Worm (Caenorhabditis elegans) whole organism, early embryonic: ENCODE measurements around the gene pigx-1.
A peak's percentile ranks its signal among the peaks of the same experiment; 100 is the strongest.

Experiments
- B0310.2 ChIP-seq: sonication (generic microtip); optimal IDR thresholded peaks from 2 replicates; lab custom pipeline; 2016; ENCODE audit warnings: mild to moderate bottlenecking, missing genetic modification characterization, missing compliant biosample characterization
- F13C5.2 ChIP-seq: sonication (generic microtip); optimal IDR thresholded peaks from 2 replicates; lab custom pipeline; 2017; ENCODE audit warnings: mild to moderate bottlenecking, missing genetic modification characterization, inconsistent platforms, missing compliant biosample characterization
- aly-1 ChIP-seq: sonication (generic microtip); optimal IDR thresholded peaks from 2 replicates; lab custom pipeline; 2016; ENCODE audit warnings: missing genetic modification characterization, missing compliant biosample characterization
- ama-1 ChIP-seq: fragments of 150-350 bp; optimal IDR thresholded peaks from 2 replicates; lab custom pipeline; 2014
- ceh-13 ChIP-seq: fragments of 200-800 bp; sonication (Bioruptor generic); optimal IDR thresholded peaks from 2 replicates; lab custom pipeline; 2018; ENCODE audit warnings: mild to moderate bottlenecking, missing genetic modification characterization, missing compliant biosample characterization
- ceh-36 ChIP-seq: sonication (generic microtip); optimal IDR thresholded peaks from 2 replicates; lab custom pipeline; 2016; ENCODE audit warnings: missing genetic modification characterization, inconsistent platforms, missing compliant biosample characterization
- ets-7 ChIP-seq: sonication (generic microtip); optimal IDR thresholded peaks from 2 replicates; lab custom pipeline; 2016; ENCODE audit warnings: missing genotype, missing genetic modification characterization, missing compliant biosample characterization
- flt-1 ChIP-seq: fragments of 200-800 bp; sonication (Bioruptor generic); IDR thresholded peaks from 2 replicates; pipeline ENCODE4 v1.3.6; 2022; ENCODE audit warnings: missing genetic modification characterization, missing compliant biosample characterization
- hmbx-1 ChIP-seq: sonication (generic microtip); optimal IDR thresholded peaks from 2 replicates; lab custom pipeline; 2016; ENCODE audit warnings: mild to moderate bottlenecking, missing genetic modification characterization, missing compliant biosample characterization
- hmg-4 ChIP-seq: fragments of 200-800 bp; sonication (Bioruptor generic); optimal IDR thresholded peaks from 2 replicates; lab custom pipeline; 2018; ENCODE audit warnings: mild to moderate bottlenecking, missing genetic modification characterization, missing compliant biosample characterization
- hnd-1 ChIP-seq: sonication (generic microtip); optimal IDR thresholded peaks from 2 replicates; lab custom pipeline; 2016; ENCODE audit warnings: missing genetic modification characterization, missing compliant biosample characterization
- pes-1 ChIP-seq: fragments of 200-800 bp; sonication (Bioruptor generic); IDR thresholded peaks from 2 replicates; pipeline ENCODE4 v1.3.6; 2022; ENCODE audit warnings: missing genetic modification reagents, missing genetic modification characterization, missing compliant biosample characterization
- scrt-1 ChIP-seq: fragments of 200-800 bp; sonication (Bioruptor generic); IDR thresholded peaks from 2 replicates; pipeline ENCODE4 v1.3.6; 2022; ENCODE audit warnings: missing genetic modification characterization, missing compliant biosample characterization
- sea-1 ChIP-seq: fragments of 200-800 bp; sonication (Bioruptor generic); conservative IDR thresholded peaks from 2 replicates; pipeline ENCODE4 v1.3.6; 2022; ENCODE audit warnings: missing genetic modification characterization, missing compliant biosample characterization
- tbx-11 ChIP-seq: fragments of 200-800 bp; sonication (Bioruptor generic); IDR thresholded peaks from 2 replicates; pipeline ENCODE4 v1.3.6; 2022; ENCODE audit warnings: missing genetic modification characterization, missing compliant biosample characterization
- tbx-37 ChIP-seq: fragments of 200-800 bp; sonication (Bioruptor generic); conservative IDR thresholded peaks from 2 replicates; pipeline ENCODE4 v1.3.6; 2022; ENCODE audit warnings: missing genetic modification reagents, missing genetic modification characterization, missing compliant biosample characterization
- tra-4 ChIP-seq: sonication (generic microtip); optimal IDR thresholded peaks from 2 replicates; lab custom pipeline; 2017; ENCODE audit warnings: missing genetic modification characterization, missing compliant biosample characterization

Gene pigx-1

ce11 chrX:1088048-1088447 lies 8.8 kb downstream of the pigx-1 start, which contains the start of gene rei-2:
Gene rei-2 (minus strand): TSS chrX:1088148.
- TF ChIP-seq F13C5.2 (tag; lab: Kevin White, UChicago) (no peak), B0310.2 (tag; lab: Kevin White, UChicago) (no peak), aly-1 (tag; lab: Kevin White, UChicago) (no peak), tbx-37 (no peak), ets-7 (tag; lab: Kevin White, UChicago) (no peak), hmbx-1 (tag; lab: Kevin White, UChicago) (no peak), tra-4 (tag; lab: Kevin White, UChicago) (no peak), hmg-4 (GFP tag; lab: Kevin White, UChicago) (no peak), tbx-11 (no peak), scrt-1 (no peak), sea-1 (GFP tag; lab: Robert Waterston, UW) (no peak), ceh-36 (tag; lab: Kevin White, UChicago) (no peak), ama-1 (no peak), ceh-13 (GFP tag; lab: Kevin White, UChicago) (no peak), flt-1 (no peak), hnd-1 (tag; lab: Kevin White, UChicago) (no peak), pes-1 (GFP tag; lab: Robert Waterston, UW) (no peak)

- TF ChIP-seq tbx-11 (no peak), hmg-4 (GFP tag; lab: Kevin White, UChicago) (no peak), hnd-1 (tag; lab: Kevin White, UChicago) (no peak), flt-1 (no peak), ama-1 (no peak), sea-1 (GFP tag; lab: Robert Waterston, UW) (no peak), tra-4 (tag; lab: Kevin White, UChicago) (no peak), ceh-36 (tag; lab: Kevin White, UChicago) (no peak), ets-7 (tag; lab: Kevin White, UChicago) (no peak)
These were observed 10.4 kb downstream of the pigx-1 start for ce11 chrX:1086406-1086897.

- TF ChIP-seq F13C5.2 (tag; lab: Kevin White, UChicago) (no peak), tbx-11 (no peak), B0310.2 (tag; lab: Kevin White, UChicago) (no peak), aly-1 (tag; lab: Kevin White, UChicago) (no peak), tbx-37 (no peak), ets-7 (tag; lab: Kevin White, UChicago) (no peak), scrt-1 (no peak), hmbx-1 (tag; lab: Kevin White, UChicago) (no peak), tra-4 (tag; lab: Kevin White, UChicago) (no peak), hnd-1 (tag; lab: Kevin White, UChicago) (no peak), ceh-36 (tag; lab: Kevin White, UChicago) (no peak), ama-1 (no peak), ceh-13 (GFP tag; lab: Kevin White, UChicago) (no peak), sea-1 (GFP tag; lab: Robert Waterston, UW) (no peak), pes-1 (GFP tag; lab: Robert Waterston, UW) (no peak), hmg-4 (GFP tag; lab: Kevin White, UChicago) (no peak), flt-1 (no peak)
These were observed 11.8 kb downstream of the pigx-1 start for ce11 chrX:1085000-1085399.

- TF ChIP-seq flt-1 = no peak
- peak; percentile 41 for TF ChIP-seq aly-1 (tag; lab: Kevin White, UChicago)
- no peak for TF ChIP-seq tra-4 (tag; lab: Kevin White, UChicago)
- peak; percentile 62 for TF ChIP-seq hmg-4 (GFP tag; lab: Kevin White, UChicago)
- 0 out of 2 replicates have a peak, but pooled peaks have one; percentile 17 for TF ChIP-seq scrt-1
These were observed 14.9 kb downstream of the pigx-1 start for ce11 chrX:1081927-1082326.

- TF ChIP-seq tra-4 (tag; lab: Kevin White, UChicago) (no peak), F13C5.2 (tag; lab: Kevin White, UChicago) (no peak), hmg-4 (GFP tag; lab: Kevin White, UChicago) (no peak), B0310.2 (tag; lab: Kevin White, UChicago) (no peak), ets-7 (tag; lab: Kevin White, UChicago) (no peak), pes-1 (GFP tag; lab: Robert Waterston, UW) (no peak), hmbx-1 (tag; lab: Kevin White, UChicago) (no peak), ceh-13 (GFP tag; lab: Kevin White, UChicago) (no peak), ama-1 (no peak)
These were observed 16.3 kb downstream of the pigx-1 start, which contains the start of gene pfn-3 for ce11 chrX:1080549-1080948. Gene pfn-3 (minus strand): TSS chrX:1080649.

- TF ChIP-seq aly-1 (tag; lab: Kevin White, UChicago) = no peak
- no peak for TF ChIP-seq tra-4 (tag; lab: Kevin White, UChicago)
- TF ChIP-seq flt-1 = no peak
- TF ChIP-seq ets-7 (tag; lab: Kevin White, UChicago) = no peak
- TF ChIP-seq sea-1 (GFP tag; lab: Robert Waterston, UW) = no peak
- TF ChIP-seq ceh-13 (GFP tag; lab: Kevin White, UChicago) = no peak
- no peak for TF ChIP-seq hnd-1 (tag; lab: Kevin White, UChicago)
- no peak for TF ChIP-seq hmg-4 (GFP tag; lab: Kevin White, UChicago)
- no peak for TF ChIP-seq pes-1 (GFP tag; lab: Robert Waterston, UW)
- no peak for TF ChIP-seq hmbx-1 (tag; lab: Kevin White, UChicago)
- TF ChIP-seq B0310.2 (tag; lab: Kevin White, UChicago) = no peak
- no peak for TF ChIP-seq ama-1
- TF ChIP-seq F13C5.2 (tag; lab: Kevin White, UChicago) = no peak
- no peak for TF ChIP-seq scrt-1
- no peak for TF ChIP-seq ceh-36 (tag; lab: Kevin White, UChicago)
- TF ChIP-seq tbx-11 = no peak
- no peak for TF ChIP-seq tbx-37
These were observed 24.7 kb downstream of the pigx-1 start, which contains the start of gene lim-6 for ce11 chrX:1072152-1072551. Gene lim-6 (plus strand): TSS chrX:1072452.

- peak; percentile 48; the same call in 1 of the 2 replicates for TF ChIP-seq tbx-37
These were observed 26.2 kb downstream of the pigx-1 start for ce11 chrX:1070585-1070984.
